Worm (Caenorhabditis elegans) whole organism, mixed stage, embryonic: ENCODE measurements around the gene mec-15.

ENCODE experiments used
- M03D4.4 ChIP-seq: sonication (generic microtip); optimal IDR thresholded peaks from 2 replicates; lab custom pipeline; 2017; ENCODE audit warnings: mild to moderate bottlenecking, missing genetic modification characterization, missing compliant biosample characterization
- bed-3 ChIP-seq: fragments of 200-800 bp; sonication (Bioruptor generic); optimal IDR thresholded peaks from 3 replicates; lab custom pipeline; 2018; ENCODE audit warnings: mild to moderate bottlenecking, missing genetic modification characterization, moderate library complexity, missing compliant biosample characterization
- blmp-1 ChIP-seq: fragments of 150-350 bp; optimal IDR thresholded peaks from 2 replicates; lab custom pipeline; 2014; ENCODE audit warnings: missing biosample characterization, missing genetic modification characterization
- ceh-39 ChIP-seq: fragments of 150-350 bp; optimal IDR thresholded peaks from 2 replicates; lab custom pipeline; 2014; ENCODE audit warnings: missing biosample characterization, missing genetic modification characterization
- ceh-43 ChIP-seq: fragments of 200-800 bp; sonication (Bioruptor generic); optimal IDR thresholded peaks from 2 replicates; lab custom pipeline; 2018; ENCODE audit warnings: mild to moderate bottlenecking, missing genetic modification characterization, moderate library complexity, missing compliant biosample characterization
- ceh-83 ChIP-seq: fragments of 200-800 bp; sonication (Bioruptor generic); optimal IDR thresholded peaks from 2 replicates; lab custom pipeline; 2018; ENCODE audit warnings: mild to moderate bottlenecking, missing genetic modification characterization, missing compliant biosample characterization
- ces-1 ChIP-seq: fragments of 150-350 bp; optimal IDR thresholded peaks from 2 replicates; lab custom pipeline; 2014; ENCODE audit warnings: missing biosample characterization, missing genetic modification reagents, missing genetic modification characterization
- cnd-1 ChIP-seq: fragments of 200-800 bp; sonication (Bioruptor generic); optimal IDR thresholded peaks from 2 replicates; lab custom pipeline; 2018; ENCODE audit warnings: mild to moderate bottlenecking, missing genetic modification characterization, missing compliant biosample characterization
- drap-1 ChIP-seq: fragments of 200-800 bp; sonication (Bioruptor generic); optimal IDR thresholded peaks from 3 replicates; lab custom pipeline; 2018; ENCODE audit warnings: mild to moderate bottlenecking, missing genetic modification characterization, missing compliant biosample characterization
- elt-1 ChIP-seq: sonication (generic microtip); optimal IDR thresholded peaks from 2 replicates; lab custom pipeline; 2017; ENCODE audit warnings: missing genetic modification characterization, mild to moderate bottlenecking, missing compliant biosample characterization, antibody characterized with exemption, moderate library complexity, borderline replicate concordance; ENCODE audit not compliant: insufficient read depth
- elt-3 ChIP-seq: fragments of 150-350 bp; optimal IDR thresholded peaks from 2 replicates; lab custom pipeline; 2014; ENCODE audit warnings: missing biosample characterization, missing genetic modification characterization
- flh-1 ChIP-seq: fragments of 200-800 bp; sonication (Bioruptor generic); optimal IDR thresholded peaks from 2 replicates; lab custom pipeline; 2018; ENCODE audit warnings: mild to moderate bottlenecking, missing genetic modification characterization, moderate library complexity, missing compliant biosample characterization
- ham-2 ChIP-seq: fragments of 200-800 bp; sonication (Bioruptor generic); optimal IDR thresholded peaks from 2 replicates; lab custom pipeline; 2018; ENCODE audit warnings: mild to moderate bottlenecking, missing genetic modification characterization, missing compliant biosample characterization
- hlh-1 ChIP-seq: fragments of 150-350 bp; optimal IDR thresholded peaks from 2 replicates; lab custom pipeline; 2014; ENCODE audit warnings: missing biosample characterization, missing genetic modification reagents, missing genetic modification characterization
- lin-13 ChIP-seq: fragments of 150-350 bp; optimal IDR thresholded peaks from 2 replicates; lab custom pipeline; 2014; ENCODE audit warnings: missing biosample characterization, missing genetic modification characterization
- lin-32 ChIP-seq: fragments of 200-800 bp; sonication (Bioruptor generic); optimal IDR thresholded peaks from 2 replicates; lab custom pipeline; 2018; ENCODE audit warnings: mild to moderate bottlenecking, missing genetic modification characterization, missing compliant biosample characterization
- lsy-2 ChIP-seq: fragments of 150-350 bp; optimal IDR thresholded peaks from 2 replicates; lab custom pipeline; 2014; ENCODE audit warnings: missing biosample characterization, missing genetic modification characterization
- mab-5 ChIP-seq: fragments of 150-350 bp; optimal IDR thresholded peaks from 2 replicates; lab custom pipeline; 2014; ENCODE audit warnings: missing biosample characterization, missing genetic modification characterization
- mep-1 ChIP-seq: fragments of 150-350 bp; optimal IDR thresholded peaks from 2 replicates; lab custom pipeline; 2017; ENCODE audit warnings: missing biosample characterization, missing genetic modification reagents, missing genetic modification characterization, inconsistent platforms
- mls-2 ChIP-seq: sonication (generic microtip); optimal IDR thresholded peaks from 2 replicates; lab custom pipeline; 2016; ENCODE audit warnings: mild to moderate bottlenecking, missing genetic modification characterization, moderate library complexity, missing compliant biosample characterization
- nhr-12 ChIP-seq: fragments of 150-350 bp; optimal IDR thresholded peaks from 2 replicates; lab custom pipeline; 2014; ENCODE audit warnings: missing biosample characterization, missing genetic modification characterization
- nhr-2 ChIP-seq: fragments of 150-350 bp; optimal IDR thresholded peaks from 2 replicates; lab custom pipeline; 2014; ENCODE audit warnings: missing biosample characterization, missing genetic modification characterization
- nhr-237 ChIP-seq: fragments of 150-350 bp; optimal IDR thresholded peaks from 2 replicates; lab custom pipeline; 2014; ENCODE audit warnings: missing biosample characterization, missing genetic modification characterization
- nhr-28 ChIP-seq: fragments of 150-350 bp; optimal IDR thresholded peaks from 2 replicates; lab custom pipeline; 2014; ENCODE audit warnings: missing biosample characterization, missing genetic modification characterization
- nhr-76 ChIP-seq: sonication (generic microtip); optimal IDR thresholded peaks from 2 replicates; lab custom pipeline; 2017; ENCODE audit warnings: missing biosample characterization, missing genetic modification characterization
- pha-4 ChIP-seq: fragments of 150-350 bp; optimal IDR thresholded peaks from 2 replicates; lab custom pipeline; 2018; ENCODE audit warnings: missing biosample characterization, missing genetic modification reagents, missing genetic modification characterization
- sem-2 ChIP-seq: fragments of 200-800 bp; sonication (Bioruptor generic); optimal IDR thresholded peaks from 2 replicates; lab custom pipeline; 2018; ENCODE audit warnings: mild to moderate bottlenecking, missing genetic modification characterization, missing compliant biosample characterization
- snpc-4 ChIP-seq: fragments of 150-350 bp; optimal IDR thresholded peaks from 2 replicates; lab custom pipeline; 2014; ENCODE audit warnings: missing biosample characterization, missing genetic modification characterization
- sptf-1 ChIP-seq: sonication (generic microtip); optimal IDR thresholded peaks from 2 replicates; lab custom pipeline; 2017; ENCODE audit warnings: mild to moderate bottlenecking, missing genetic modification characterization, moderate library complexity, missing compliant biosample characterization
- tbx-8 ChIP-seq: fragments of 200-800 bp; sonication (Bioruptor generic); optimal IDR thresholded peaks from 2 replicates; lab custom pipeline; 2018; ENCODE audit warnings: mild to moderate bottlenecking, missing genetic modification characterization, moderate library complexity, missing compliant biosample characterization
- unc-120 ChIP-seq: sonication (generic microtip); optimal IDR thresholded peaks from 2 replicates; lab custom pipeline; 2017; ENCODE audit warnings: missing genetic modification characterization, missing compliant biosample characterization; ENCODE audit not compliant: poor library complexity, severe bottlenecking
- unc-39 ChIP-seq: fragments of 150-350 bp; optimal IDR thresholded peaks from 2 replicates; lab custom pipeline; 2014; ENCODE audit warnings: missing biosample characterization, missing genetic modification characterization
- unc-62 ChIP-seq: fragments of 150-350 bp; optimal IDR thresholded peaks from 2 replicates; lab custom pipeline; 2014; ENCODE audit warnings: missing biosample characterization, missing genetic modification reagents, missing genetic modification characterization
- zip-8 ChIP-seq: fragments of 150-350 bp; optimal IDR thresholded peaks from 2 replicates; lab custom pipeline; 2014; ENCODE audit warnings: missing biosample characterization, missing genetic modification characterization
- ztf-11 ChIP-seq: fragments of 150-350 bp; optimal IDR thresholded peaks from 2 replicates; lab custom pipeline; 2014; ENCODE audit warnings: missing biosample characterization, missing genetic modification characterization

Gene mec-15

DNA sequence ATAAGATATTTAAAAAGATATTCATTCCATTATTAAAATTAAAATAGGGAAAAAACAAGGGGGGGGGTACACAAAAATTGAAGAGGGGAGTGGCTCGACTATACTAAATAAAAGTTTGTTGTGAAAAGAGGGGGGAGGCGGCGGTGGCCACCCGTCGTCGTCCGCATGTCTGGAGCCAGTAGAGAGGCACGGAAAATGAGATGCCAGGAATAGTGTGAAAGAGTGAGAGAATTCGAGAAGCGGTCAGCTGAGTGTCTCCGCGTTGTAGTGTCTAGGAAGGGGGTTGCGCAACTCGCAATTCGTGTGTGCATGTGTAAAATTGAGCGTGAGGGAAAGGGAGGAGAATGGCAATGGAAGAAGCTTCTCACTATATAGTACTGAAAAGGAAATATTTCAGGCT, 37.2 kb downstream of the mec-15 start:
- TF ChIP-seq sptf-1 (tag; lab: Kevin White, UChicago) (peak; percentile 64), ceh-43 (GFP tag; lab: Kevin White, UChicago) (no peak), elt-3 (tag; lab: Kevin White, UChicago) (no peak), elt-1 (no peak), bed-3 (GFP tag; lab: Kevin White, UChicago) (no peak), ham-2 (GFP tag; lab: Kevin White, UChicago) (no peak), unc-120 (tag; lab: Kevin White, UChicago) (peak; percentile 67), nhr-12 (tag; lab: Kevin White, UChicago) (no peak), unc-39 (tag; lab: Kevin White, UChicago) (no peak), mab-5 (tag; lab: Kevin White, UChicago) (no peak), sem-2 (GFP tag; lab: Kevin White, UChicago) (no peak), pha-4 (tag; lab: Kevin White, UChicago) (peak; percentile 68), snpc-4 (tag; lab: Kevin White, UChicago) (no peak), zip-8 (tag; lab: Kevin White, UChicago) (peak; percentile 71), lin-32 (GFP tag; lab: Kevin White, UChicago) (no peak), nhr-237 (tag; lab: Kevin White, UChicago) (no peak), nhr-76 (tag; lab: Kevin White, UChicago) (no peak), hlh-1 (tag; lab: Kevin White, UChicago) (peak; percentile 32), tbx-8 (GFP tag; lab: Kevin White, UChicago) (no peak), mls-2 (tag; lab: Kevin White, UChicago) (peak; percentile 52), mep-1 (tag; lab: Kevin White, UChicago) (peak; percentile 37), M03D4.4 (peak; percentile 33), ces-1 (GFP tag; lab: Kevin White, UChicago) (peak; percentile 59), flh-1 (no peak), cnd-1 (no peak), ceh-39 (tag; lab: Kevin White, UChicago) (no peak), unc-62 (GFP tag; lab: Kevin White, UChicago) (peak; percentile 29), lsy-2 (tag; lab: Kevin White, UChicago) (no peak), ztf-11 (tag; lab: Kevin White, UChicago) (no peak), lin-13 (tag; lab: Kevin White, UChicago) (no peak), blmp-1 (tag; lab: Kevin White, UChicago) (no peak), nhr-28 (tag; lab: Kevin White, UChicago) (no peak), ceh-83 (GFP tag; lab: Kevin White, UChicago) (peak; percentile 20), drap-1 (GFP tag; lab: Kevin White, UChicago) (peak; percentile 62), nhr-2 (tag; lab: Kevin White, UChicago) (no peak)

DNA sequence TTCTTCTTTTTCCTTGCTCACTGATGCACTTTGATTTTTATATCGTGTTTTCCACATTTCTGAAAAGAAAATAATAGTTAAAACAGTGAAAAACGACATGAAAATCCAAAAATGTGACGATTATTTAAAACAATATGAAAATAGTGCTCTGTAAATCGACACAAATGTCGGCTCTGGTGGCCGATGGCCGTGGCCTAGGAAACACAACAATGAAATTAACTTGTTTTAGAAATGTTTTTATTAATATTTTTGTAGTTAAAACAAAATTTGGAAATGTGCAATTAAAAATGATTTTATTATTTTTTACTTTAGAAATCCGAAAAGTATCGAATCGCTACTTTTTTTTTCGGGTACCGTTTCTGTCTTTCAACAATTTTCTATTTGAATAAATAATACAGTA, 38.7 kb downstream of the mec-15 start, which contains the start of gene arv-1:
Gene arv-1, minus strand, starts transcription at position 65 of the 400 bp plus-strand sequence.
- TF ChIP-seq mab-5 (tag; lab: Kevin White, UChicago) (no peak), lin-32 (GFP tag; lab: Kevin White, UChicago) (no peak), sptf-1 (tag; lab: Kevin White, UChicago) (peak; percentile 44), unc-39 (tag; lab: Kevin White, UChicago) (no peak), mls-2 (tag; lab: Kevin White, UChicago) (no peak), hlh-1 (tag; lab: Kevin White, UChicago) (no peak), blmp-1 (tag; lab: Kevin White, UChicago) (no peak), ceh-43 (GFP tag; lab: Kevin White, UChicago) (no peak), ceh-39 (tag; lab: Kevin White, UChicago) (no peak), elt-1 (no peak), lsy-2 (tag; lab: Kevin White, UChicago) (peak; percentile 55), pha-4 (tag; lab: Kevin White, UChicago) (no peak), ces-1 (GFP tag; lab: Kevin White, UChicago) (peak; percentile 85), nhr-76 (tag; lab: Kevin White, UChicago) (no peak)
- TF ChIP-seq, all 35 proteins: peak for 3

DNA sequence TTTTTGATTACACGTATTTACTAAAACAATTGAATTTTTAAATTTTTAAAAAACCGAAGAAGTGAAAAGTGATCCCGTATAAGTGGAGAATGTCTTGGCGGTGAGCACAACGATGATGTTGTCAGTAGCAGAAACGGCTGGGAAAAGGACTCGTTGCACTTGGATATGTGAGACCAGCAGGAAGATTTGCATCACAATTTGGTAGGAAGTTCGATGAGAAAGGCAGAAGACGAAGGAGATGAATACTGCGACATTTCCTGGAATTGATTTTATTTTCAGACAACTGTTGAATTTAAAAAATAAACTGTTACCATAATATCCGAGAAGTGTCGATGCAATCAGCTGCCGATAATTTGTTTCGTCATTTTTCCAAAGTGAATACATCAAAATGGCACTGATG, 39.6 kb downstream of the mec-15 start, which contains the start of gene R05H5.4:
Gene R05H5.4, minus strand, starts transcription at position 101 of the 400 bp plus-strand sequence.
- TF ChIP-seq unc-62 (GFP tag; lab: Kevin White, UChicago) (no peak), ceh-43 (GFP tag; lab: Kevin White, UChicago) (no peak), ceh-39 (tag; lab: Kevin White, UChicago) (no peak), M03D4.4 (no peak), ces-1 (GFP tag; lab: Kevin White, UChicago) (no peak), lsy-2 (tag; lab: Kevin White, UChicago) (no peak), ztf-11 (tag; lab: Kevin White, UChicago) (no peak), unc-39 (tag; lab: Kevin White, UChicago) (no peak), flh-1 (no peak), zip-8 (tag; lab: Kevin White, UChicago) (no peak), snpc-4 (tag; lab: Kevin White, UChicago) (no peak), pha-4 (tag; lab: Kevin White, UChicago) (no peak), tbx-8 (GFP tag; lab: Kevin White, UChicago) (no peak), sem-2 (GFP tag; lab: Kevin White, UChicago) (no peak), blmp-1 (tag; lab: Kevin White, UChicago) (no peak)
- TF ChIP-seq, all 35 proteins: peak for 0
